Worm (Caenorhabditis elegans) whole organism, early embryonic: ENCODE measurements around the gene sri-38.

ENCODE experiments used
- B0310.2 ChIP-seq: sonication (generic microtip); optimal IDR thresholded peaks from 2 replicates; lab custom pipeline; 2016; ENCODE audit warnings: mild to moderate bottlenecking, missing genetic modification characterization, missing compliant biosample characterization
- aly-1 ChIP-seq: sonication (generic microtip); optimal IDR thresholded peaks from 2 replicates; lab custom pipeline; 2016; ENCODE audit warnings: missing genetic modification characterization, missing compliant biosample characterization
- ama-1 ChIP-seq: fragments of 150-350 bp; optimal IDR thresholded peaks from 2 replicates; lab custom pipeline; 2014
- ceh-13 ChIP-seq: fragments of 200-800 bp; sonication (Bioruptor generic); optimal IDR thresholded peaks from 2 replicates; lab custom pipeline; 2018; ENCODE audit warnings: mild to moderate bottlenecking, missing genetic modification characterization, missing compliant biosample characterization
- ceh-36 ChIP-seq: sonication (generic microtip); optimal IDR thresholded peaks from 2 replicates; lab custom pipeline; 2016; ENCODE audit warnings: missing genetic modification characterization, inconsistent platforms, missing compliant biosample characterization
- ets-7 ChIP-seq: sonication (generic microtip); optimal IDR thresholded peaks from 2 replicates; lab custom pipeline; 2016; ENCODE audit warnings: missing genotype, missing genetic modification characterization, missing compliant biosample characterization
- flt-1 ChIP-seq: fragments of 200-800 bp; sonication (Bioruptor generic); IDR thresholded peaks from 2 replicates; pipeline ENCODE4 v1.3.6; 2022; ENCODE audit warnings: missing genetic modification characterization, missing compliant biosample characterization
- hmbx-1 ChIP-seq: sonication (generic microtip); optimal IDR thresholded peaks from 2 replicates; lab custom pipeline; 2016; ENCODE audit warnings: mild to moderate bottlenecking, missing genetic modification characterization, missing compliant biosample characterization
- scrt-1 ChIP-seq: fragments of 200-800 bp; sonication (Bioruptor generic); IDR thresholded peaks from 2 replicates; pipeline ENCODE4 v1.3.6; 2022; ENCODE audit warnings: missing genetic modification characterization, missing compliant biosample characterization
- sea-1 ChIP-seq: fragments of 200-800 bp; sonication (Bioruptor generic); conservative IDR thresholded peaks from 2 replicates; pipeline ENCODE4 v1.3.6; 2022; ENCODE audit warnings: missing genetic modification characterization, missing compliant biosample characterization
- tbx-11 ChIP-seq: fragments of 200-800 bp; sonication (Bioruptor generic); IDR thresholded peaks from 2 replicates; pipeline ENCODE4 v1.3.6; 2022; ENCODE audit warnings: missing genetic modification characterization, missing compliant biosample characterization
- tbx-37 ChIP-seq: fragments of 200-800 bp; sonication (Bioruptor generic); conservative IDR thresholded peaks from 2 replicates; pipeline ENCODE4 v1.3.6; 2022; ENCODE audit warnings: missing genetic modification reagents, missing genetic modification characterization, missing compliant biosample characterization
- tra-4 ChIP-seq: sonication (generic microtip); optimal IDR thresholded peaks from 2 replicates; lab custom pipeline; 2017; ENCODE audit warnings: missing genetic modification characterization, missing compliant biosample characterization

sri-38 gene

DNA sequence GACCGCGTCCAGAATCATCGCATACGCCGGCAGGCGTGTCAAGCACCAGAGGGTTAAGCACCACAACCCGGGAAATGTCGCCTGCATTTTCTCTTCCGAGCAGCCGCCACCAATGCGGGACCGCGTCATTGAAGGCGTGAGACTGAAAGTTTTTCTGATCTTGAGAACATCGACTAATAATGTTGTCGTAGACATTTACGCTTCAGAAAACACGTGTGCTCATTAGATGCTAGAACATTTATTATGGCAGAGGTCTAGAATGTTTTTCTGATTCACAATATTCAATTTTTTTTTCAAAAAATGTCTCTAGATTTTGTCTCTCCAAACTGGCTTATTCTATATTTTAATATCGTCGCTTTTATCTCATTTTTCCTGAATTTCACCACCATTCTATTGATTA is 45.9 kb downstream of the sri-38 start, which contains the start of gene sri-47:
Gene sri-47, plus strand, starts transcription at position 301 of the 400 bp plus-strand sequence.
- TF ChIP-seq tra-4 (tag; lab: Kevin White, UChicago) (no peak), aly-1 (tag; lab: Kevin White, UChicago) (no peak), scrt-1 (GFP tag; lab: Robert Waterston, UW) (no peak), ceh-13 (GFP tag; lab: Kevin White, UChicago) (no peak), ama-1 (no peak), ceh-36 (tag; lab: Kevin White, UChicago) (no peak), sea-1 (no peak), tbx-11 (no peak), tbx-37 (GFP tag; lab: Robert Waterston, UW) (no peak)

DNA sequence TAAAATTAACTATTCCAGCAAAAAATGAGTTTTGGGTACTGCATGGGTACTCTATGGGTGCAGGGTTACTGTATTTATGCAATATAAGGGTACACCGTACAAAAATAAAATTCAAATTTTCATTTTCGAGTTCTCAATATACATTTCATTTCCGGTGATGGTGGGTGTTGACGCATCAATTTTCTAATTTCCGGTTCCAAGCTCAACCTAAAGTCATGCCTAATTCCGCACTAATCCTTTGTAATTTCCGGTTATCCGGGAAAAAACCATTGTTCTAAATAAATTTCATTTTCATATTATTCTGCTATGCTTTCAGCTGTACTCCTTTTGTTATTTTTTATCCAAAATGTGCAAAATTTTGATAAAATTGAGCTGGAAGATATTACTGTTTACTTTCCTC is 48.7 kb downstream of the sri-38 start, which contains the start of gene gcy-21:
Gene gcy-21, plus strand, starts transcription at position 301 of the 400 bp plus-strand sequence.
- TF ChIP-seq tra-4 (tag; lab: Kevin White, UChicago): no peak
- no peak for TF ChIP-seq B0310.2 (tag; lab: Kevin White, UChicago)
- TF ChIP-seq ceh-13 (GFP tag; lab: Kevin White, UChicago): no peak
- no peak for TF ChIP-seq tbx-37 (GFP tag; lab: Robert Waterston, UW)
- TF ChIP-seq flt-1: no peak
- TF ChIP-seq ets-7 (tag; lab: Kevin White, UChicago): no peak
- TF ChIP-seq hmbx-1 (tag; lab: Kevin White, UChicago): no peak
- TF ChIP-seq tbx-11: no peak
- TF ChIP-seq ama-1: no peak
